Worm (Caenorhabditis elegans) whole organism, dauer: ENCODE data around the gene rig-1.

Source experiments
- unc-62 ChIP-seq: sonication (generic microtip); optimal IDR thresholded peaks from 2 replicates; lab custom pipeline; 2017; ENCODE audit warnings: missing biosample characterization, missing genetic modification reagents, missing genetic modification characterization

The rig-1 gene

DNA sequence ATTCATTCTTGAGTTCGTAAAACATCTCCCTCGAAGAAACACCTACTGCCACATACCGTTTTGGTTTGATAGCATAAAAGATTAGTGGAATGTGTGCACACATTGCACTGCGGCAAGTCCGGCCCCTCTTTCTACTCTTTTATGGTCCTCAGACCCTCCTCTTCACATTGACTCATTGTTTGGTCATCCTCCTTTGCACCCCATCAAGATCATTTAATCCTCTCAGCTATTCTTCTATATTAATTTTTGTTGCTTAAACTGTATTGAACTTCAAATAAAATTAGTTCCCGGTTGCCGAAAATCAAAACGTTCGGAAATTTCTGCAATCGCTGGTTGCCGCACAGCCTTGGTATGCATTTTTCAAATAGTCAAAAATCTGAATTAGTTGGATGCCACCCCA lies at the start of gene rig-1:
Gene rig-1, plus strand, starts transcription at position 301 of the 400 bp plus-strand sequence.
- no peak for TF ChIP-seq unc-62 (GFP tag; lab: Kevin White, UChicago)

DNA sequence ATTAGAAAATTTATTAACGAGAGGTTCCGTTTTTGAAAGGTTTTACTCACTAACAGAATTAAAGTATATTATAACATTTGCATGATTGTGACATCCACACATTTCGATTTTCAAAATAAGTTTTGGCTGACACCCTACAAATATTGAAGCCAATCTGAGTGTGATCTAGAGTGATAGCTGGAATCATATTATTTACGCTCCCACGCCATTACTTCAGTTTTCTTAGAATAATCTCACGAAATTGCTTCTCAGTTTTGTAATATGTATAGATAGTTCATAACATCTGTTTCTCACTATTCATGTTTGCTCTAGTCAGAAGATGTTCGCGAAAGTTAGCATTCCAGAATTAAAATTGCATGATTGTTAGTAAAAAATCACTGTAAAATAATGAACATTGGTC lies 48.1 kb upstream of the rig-1 start:
- no peak for TF ChIP-seq unc-62 (GFP tag; lab: Kevin White, UChicago)

DNA sequence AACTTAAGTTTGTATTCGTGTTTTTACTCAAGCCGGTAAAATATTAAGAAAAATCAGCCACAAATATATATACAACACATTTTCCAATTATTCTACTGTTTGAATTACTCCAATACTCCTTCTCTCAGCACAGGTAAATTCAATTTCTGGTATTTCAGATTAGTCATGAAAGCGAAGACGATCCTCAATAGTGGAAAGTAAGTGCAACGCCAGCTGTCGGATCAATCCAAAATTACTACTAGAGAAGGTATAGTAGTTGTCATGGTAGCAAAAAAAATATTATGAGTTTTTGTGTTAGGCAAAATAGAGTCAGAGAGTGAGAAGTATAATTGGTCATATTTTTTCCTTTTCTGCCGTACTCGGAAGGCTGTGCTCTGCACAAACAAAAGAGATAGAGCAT lies 47.4 kb upstream of the rig-1 start, which contains the start of gene K01A12.2:
Gene K01A12.2, plus strand, starts transcription at position 301 of the 400 bp plus-strand sequence.
- no peak for TF ChIP-seq unc-62 (GFP tag; lab: Kevin White, UChicago)

DNA sequence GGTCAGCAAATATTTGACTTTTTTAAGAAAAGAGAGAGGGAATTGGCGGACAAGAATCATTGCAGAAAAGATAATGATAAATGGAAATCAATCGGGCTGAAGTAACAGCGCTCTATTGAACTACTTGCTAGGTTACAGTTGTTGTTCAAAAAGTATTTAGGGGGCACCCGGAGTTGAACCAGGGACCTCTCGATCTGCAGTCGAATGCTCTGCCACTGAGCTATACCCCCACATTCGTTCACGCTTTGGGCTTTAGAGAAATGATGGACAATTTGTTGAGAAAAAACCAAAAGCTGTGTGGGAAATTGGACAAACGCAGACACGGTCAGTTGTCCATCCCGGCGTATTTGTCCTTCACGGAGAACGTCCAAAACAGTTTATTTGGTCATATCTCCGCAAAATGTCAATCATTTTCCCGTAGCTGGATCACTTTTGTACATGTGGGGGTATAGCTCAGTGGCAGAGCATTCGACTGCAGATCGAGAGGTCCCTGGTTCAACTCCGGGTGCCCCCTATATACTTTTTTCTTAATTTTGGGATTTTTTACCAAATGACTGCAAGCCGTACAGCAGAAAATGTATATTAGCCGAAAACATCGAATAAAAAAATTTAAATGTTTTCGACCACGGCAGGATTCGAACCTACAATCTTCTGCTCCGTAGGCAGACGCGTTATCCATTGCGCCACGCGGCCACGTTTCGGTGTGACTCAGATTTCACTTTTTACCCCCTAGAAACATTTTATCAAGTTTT lies 36.4 kb upstream of the rig-1 start:
- no peak for TF ChIP-seq unc-62 (GFP tag; lab: Kevin White, UChicago)

DNA sequence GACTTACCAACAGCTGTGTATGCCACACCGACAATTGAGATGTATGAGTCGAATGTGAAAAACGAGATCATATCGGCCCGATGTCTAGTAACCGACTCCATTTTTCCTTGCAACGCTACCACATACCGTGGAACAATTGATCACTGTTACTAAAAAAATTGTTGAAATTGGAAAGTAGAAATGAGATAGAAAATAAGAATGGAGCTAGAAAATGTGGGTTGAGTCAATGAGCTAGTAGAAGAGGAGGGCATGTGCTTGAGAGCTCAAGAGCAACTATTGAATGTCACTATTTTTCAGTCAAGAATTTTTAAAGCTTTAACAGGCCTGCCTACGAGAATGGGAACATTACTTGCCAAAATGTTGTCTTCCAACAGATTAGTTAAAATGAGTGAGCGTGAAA lies 35.3 kb upstream of the rig-1 start, which contains the start of gene K01A12.3:
Gene K01A12.3, minus strand, starts transcription at position 101 of the 400 bp plus-strand sequence.
- TF ChIP-seq unc-62 (GFP tag; lab: Kevin White, UChicago), result no peak

DNA sequence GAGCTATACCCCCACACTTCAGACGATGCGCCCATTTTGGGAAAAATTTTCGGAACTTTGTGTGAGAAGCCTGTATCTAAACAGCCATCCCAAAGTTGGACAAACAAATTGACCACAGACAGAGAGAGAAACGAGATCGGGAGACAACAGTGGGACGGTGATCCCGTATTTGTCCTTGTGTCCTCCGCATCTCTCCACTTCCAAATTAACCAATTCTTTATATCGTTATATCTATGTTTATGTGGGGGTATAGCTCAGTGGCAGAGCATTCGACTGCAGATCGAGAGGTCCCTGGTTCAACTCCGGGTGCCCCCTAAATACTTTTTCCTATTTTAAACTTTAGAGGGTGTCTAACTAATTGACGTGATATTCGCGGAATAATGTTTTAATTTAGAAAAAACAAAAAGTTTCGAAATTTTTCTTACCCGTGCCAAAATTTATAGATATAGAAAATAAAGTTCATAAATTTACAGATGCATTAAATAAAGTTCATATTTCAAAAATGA lies 21.7 kb upstream of the rig-1 start:
- TF ChIP-seq unc-62 (GFP tag; lab: Kevin White, UChicago), result no peak

DNA sequence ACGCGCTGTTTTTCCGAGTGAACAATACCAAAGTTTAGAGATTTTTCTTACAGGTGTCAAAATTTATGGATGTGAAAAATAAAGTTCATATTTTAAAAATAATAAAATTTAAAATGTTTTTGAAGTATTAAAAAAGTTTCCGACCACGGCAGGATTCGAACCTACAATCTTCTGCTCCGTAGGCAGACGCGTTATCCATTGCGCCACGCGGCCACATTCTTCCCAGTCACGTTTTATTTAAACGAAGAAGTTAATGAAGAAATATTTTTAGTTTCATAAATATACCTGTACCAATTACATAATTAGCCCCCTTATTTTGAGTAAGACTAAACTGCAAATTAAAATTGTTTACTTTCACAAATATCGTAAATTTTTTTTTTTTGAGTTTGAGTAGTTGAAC lies 19.8 kb upstream of the rig-1 start:
- no peak for TF ChIP-seq unc-62 (GFP tag; lab: Kevin White, UChicago)

DNA sequence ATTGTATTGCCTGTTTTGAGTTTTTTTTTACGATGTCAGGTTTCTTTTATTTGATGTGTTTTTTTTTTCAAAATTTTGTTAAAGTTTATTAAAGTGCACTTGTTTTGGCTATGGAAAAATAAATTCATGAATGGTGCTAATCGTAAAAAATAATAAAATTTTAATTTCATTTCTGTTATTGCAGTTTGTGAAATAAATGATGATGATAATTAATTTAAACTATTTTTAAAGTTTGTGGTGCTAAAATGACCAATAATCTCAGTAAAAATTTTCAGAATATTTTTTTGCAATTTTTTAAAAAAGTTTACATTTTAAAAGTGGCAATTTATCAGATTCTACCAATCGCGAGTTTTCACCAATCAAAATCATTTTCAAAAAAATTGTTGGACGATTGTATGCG lies 16.6 kb upstream of the rig-1 start, which contains the start of gene stg-2:
Gene stg-2, minus strand, starts transcription at position 101 of the 400 bp plus-strand sequence.
- no peak for TF ChIP-seq unc-62 (GFP tag; lab: Kevin White, UChicago)

DNA sequence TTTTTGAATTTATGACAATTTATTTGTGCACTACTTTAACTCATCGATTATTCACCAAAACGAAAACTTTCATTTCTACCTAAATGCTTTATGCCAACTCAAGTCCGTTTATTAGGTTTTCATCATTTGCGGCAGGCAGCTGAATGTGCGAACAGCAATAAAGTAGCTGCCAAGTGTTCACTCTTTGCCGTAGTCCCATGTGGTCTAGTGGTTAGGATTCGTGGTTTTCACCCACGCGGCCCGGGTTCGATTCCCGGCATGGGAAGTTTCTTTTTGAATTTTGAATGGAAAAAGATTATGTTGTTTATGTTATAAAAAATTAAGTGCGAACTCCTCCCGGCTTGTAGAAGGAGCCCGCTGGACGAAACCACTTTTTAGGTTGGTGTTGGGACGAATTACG lies 14.1 kb upstream of the rig-1 start:
- no peak for TF ChIP-seq unc-62 (GFP tag; lab: Kevin White, UChicago)

DNA sequence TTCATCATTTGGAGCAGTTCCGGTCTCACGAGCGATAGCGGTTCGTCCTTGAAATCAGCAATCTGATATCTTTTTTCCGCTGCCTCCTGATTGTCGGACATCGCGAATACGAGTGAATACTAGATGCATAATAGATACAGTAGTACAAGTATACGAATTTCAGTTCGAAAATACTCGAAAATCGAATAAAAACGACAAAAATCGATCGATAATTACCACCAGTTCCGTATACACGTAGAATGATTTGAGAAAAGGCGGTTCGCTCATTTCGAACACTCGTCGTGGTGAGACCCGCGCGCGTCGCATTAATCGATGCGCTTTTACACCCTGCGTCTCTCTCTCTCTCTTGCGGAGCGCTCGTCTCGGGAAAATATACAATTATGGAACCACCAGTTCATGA lies 13.4 kb upstream of the rig-1 start, which contains the start of gene F12D9.2:
Gene F12D9.2, minus strand, starts transcription at position 101 of the 400 bp plus-strand sequence.
- TF ChIP-seq unc-62 (GFP tag; lab: Kevin White, UChicago), result no peak

DNA sequence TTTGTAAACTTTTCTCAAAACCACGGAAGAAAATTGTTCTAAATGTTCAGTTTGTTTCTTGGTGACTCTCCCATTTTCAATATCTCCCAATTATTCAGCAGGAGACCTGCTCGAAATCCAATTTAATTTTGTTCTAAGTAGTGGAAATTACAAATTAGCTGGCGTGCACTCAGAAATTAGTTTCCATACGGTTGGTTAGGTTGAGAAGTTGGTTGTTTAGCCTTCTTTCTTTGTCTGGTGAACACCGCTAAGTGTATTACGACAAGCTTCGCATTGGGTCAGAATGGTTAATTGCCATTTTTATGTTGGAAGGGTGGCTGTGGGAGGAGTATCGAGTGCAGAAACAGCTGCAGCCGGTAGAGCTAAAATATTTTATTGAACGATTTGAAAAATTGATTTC lies 11.8 kb upstream of the rig-1 start:
- no peak for TF ChIP-seq unc-62 (GFP tag; lab: Kevin White, UChicago)

DNA sequence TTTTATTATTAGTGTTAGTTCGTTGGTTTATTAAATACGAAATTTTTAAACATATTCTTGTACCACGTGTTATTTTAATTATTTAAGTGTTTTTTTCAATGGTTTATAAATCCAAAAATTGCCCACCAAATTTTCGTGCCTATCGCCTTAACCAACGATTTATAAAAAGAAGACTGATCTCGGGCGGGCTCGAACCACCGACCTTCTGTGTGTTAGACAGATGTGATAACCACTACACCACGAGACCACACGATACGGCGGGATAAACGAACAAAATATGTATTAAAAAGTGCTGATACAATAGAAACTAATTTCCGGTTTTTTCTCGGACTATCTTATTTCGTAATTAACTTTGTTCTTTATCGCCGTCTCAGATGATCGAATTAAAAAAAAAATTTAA lies 9.9 kb upstream of the rig-1 start:
- TF ChIP-seq unc-62 (GFP tag; lab: Kevin White, UChicago), result no peak

DNA sequence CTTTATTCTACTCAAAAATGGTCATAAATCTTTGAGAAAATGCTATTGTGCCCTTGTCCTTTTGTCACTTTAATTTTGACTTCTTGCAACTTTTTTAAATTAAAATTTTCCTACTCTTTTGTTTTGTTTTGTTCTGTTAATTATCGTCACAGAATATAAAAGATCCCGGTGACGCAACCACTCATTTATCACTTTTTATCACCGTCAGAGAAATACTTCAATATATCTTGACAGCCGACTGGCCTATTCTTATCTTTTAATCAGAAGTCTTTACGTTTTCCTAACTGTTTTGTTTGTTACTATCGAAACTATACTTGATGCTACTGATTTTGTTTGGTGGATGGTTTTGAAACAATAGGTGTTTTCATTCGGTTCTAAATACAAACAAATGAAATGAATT lies 4.4 kb upstream of the rig-1 start:
- no peak for TF ChIP-seq unc-62 (GFP tag; lab: Kevin White, UChicago)

DNA sequence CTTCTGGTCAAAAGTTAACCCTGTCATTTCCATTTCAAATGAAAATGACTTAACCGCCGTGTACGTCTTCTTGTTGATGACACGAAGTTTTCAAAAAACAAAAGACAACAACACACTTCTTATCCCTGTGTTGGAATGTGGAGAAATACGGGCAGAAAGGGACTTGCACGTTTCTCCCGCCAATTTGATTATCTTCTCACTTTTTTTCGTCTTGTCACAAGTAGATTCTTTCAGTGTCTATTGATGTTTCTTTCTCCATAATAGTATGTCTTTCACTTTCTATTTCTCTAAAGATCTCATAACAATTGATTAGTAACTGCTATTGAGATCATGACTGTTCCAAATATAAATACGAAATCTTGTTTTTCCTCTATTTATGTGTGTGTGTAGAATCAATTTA lies 898 bp upstream of the rig-1 start:
- no peak for TF ChIP-seq unc-62 (GFP tag; lab: Kevin White, UChicago)

DNA sequence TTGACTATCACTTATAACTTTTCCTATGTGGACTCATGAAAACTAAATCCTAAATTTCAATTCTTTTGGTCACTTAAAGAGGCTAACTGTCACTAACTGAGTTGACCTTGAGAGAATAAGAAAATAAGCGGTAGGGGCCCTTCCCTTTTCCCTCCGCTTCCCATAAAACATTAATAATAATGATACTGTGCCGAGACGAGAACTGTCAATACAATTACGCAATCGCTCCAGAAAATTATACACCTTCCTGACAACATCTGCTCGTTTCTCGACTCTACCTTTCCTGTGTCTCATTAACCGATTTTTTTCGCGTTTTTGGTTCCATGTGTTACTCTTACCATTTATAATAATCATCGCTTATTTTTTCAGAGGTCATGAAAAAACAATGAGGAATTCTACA lies 490 bp downstream of the rig-1 start:
- TF ChIP-seq unc-62 (GFP tag; lab: Kevin White, UChicago), result no peak

DNA sequence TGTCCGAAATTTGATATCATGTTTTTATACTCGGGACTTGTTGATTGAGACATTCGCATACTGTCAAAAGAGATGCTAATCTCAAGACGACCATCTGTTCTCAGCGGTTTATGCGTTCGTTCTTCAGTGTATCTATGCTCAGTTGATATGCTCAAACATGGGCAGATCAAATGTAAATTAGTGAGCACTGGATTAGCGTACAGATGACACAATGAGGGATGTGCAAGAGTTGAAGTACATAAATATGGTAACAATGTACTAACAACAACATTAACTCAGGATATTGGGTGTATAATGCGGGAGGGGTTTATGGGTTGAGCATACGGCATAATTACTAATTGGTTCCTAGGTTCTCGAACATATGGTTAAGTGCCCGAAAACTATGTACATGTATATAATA lies 2.0 kb downstream of the rig-1 start:
- no peak for TF ChIP-seq unc-62 (GFP tag; lab: Kevin White, UChicago)

DNA sequence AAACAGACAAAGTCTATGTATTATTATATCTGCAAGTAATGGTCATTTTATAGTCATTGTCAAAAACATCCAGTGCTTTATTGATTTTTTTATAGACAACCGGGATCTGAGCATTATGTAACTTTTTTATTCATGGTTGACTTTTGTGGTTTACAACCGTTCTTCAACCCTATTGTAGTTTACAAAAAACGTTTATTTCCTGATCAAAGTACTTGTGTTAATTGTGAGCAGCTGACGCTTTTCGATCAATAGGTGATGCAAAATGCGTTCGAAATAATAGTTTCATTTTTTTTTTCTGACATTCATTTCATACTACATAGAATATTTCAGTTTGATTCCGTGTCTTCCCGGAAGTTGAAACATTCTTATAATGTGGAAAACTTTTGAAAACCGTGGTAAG lies 12.3 kb downstream of the rig-1 start, which contains the start of the genes K09E2.2 and K09E2.3:
Gene K09E2.2, plus strand, starts transcription at position 301 of the 400 bp plus-strand sequence.
Gene K09E2.3, plus strand, starts transcription at position 325 of the 400 bp plus-strand sequence.
- TF ChIP-seq unc-62 (GFP tag; lab: Kevin White, UChicago), result no peak
